Fruit fly (Drosophila melanogaster) whole organism, embryonic: ENCODE measurements around the gene Ubc6.

Experiments
- Adf1 ChIP-seq: fragments of 200-800 bp; sonication (Bioruptor generic); IDR thresholded peaks from 2 replicates; pipeline ENCODE4 v1.3.6; 2022; ENCODE audit warnings: missing biosample characterization, missing genetic modification characterization
- CG12236 ChIP-seq: fragments of 200-800 bp; sonication (Bioruptor generic); optimal IDR thresholded peaks from 2 replicates; lab custom pipeline; 2016; ENCODE audit warnings: missing biosample characterization, missing genetic modification characterization
- CG12299 ChIP-seq: fragments of 200-800 bp; sonication (Bioruptor generic); optimal IDR thresholded peaks from 2 replicates; lab custom pipeline; 2018; ENCODE audit warnings: missing biosample characterization, mild to moderate bottlenecking, missing genetic modification characterization
- CG13775 ChIP-seq: fragments of 200-800 bp; sonication (Bioruptor generic); optimal IDR thresholded peaks from 3 replicates; lab custom pipeline; 2017; ENCODE audit warnings: missing biosample characterization, mild to moderate bottlenecking, missing genetic modification characterization
- CG15073 ChIP-seq: fragments of 200-800 bp; sonication (Bioruptor generic); optimal IDR thresholded peaks from 2 replicates; lab custom pipeline; 2016; ENCODE audit warnings: missing biosample characterization, missing genetic modification characterization
- CG1602 ChIP-seq: fragments of 200-800 bp; sonication (Bioruptor generic); optimal IDR thresholded peaks from 3 replicates; lab custom pipeline; 2016; ENCODE audit warnings: missing biosample characterization, missing genetic modification characterization
- CG1647 ChIP-seq: fragments of 200-800 bp; sonication (Bioruptor generic); optimal IDR thresholded peaks from 3 replicates; lab custom pipeline; 2016; ENCODE audit warnings: missing biosample characterization, missing genetic modification characterization
- CG17385 ChIP-seq: fragments of 200-800 bp; sonication (Bioruptor generic); optimal IDR thresholded peaks from 3 replicates; lab custom pipeline; 2018; ENCODE audit warnings: missing biosample characterization, mild to moderate bottlenecking, missing genetic modification characterization
- CG18011 ChIP-seq: fragments of 200-800 bp; sonication (Bioruptor generic); optimal IDR thresholded peaks from 2 replicates; lab custom pipeline; 2017; ENCODE audit warnings: missing biosample characterization, missing genetic modification characterization, mild to moderate bottlenecking, moderate library complexity, missing genotype
- CG2116 ChIP-seq: fragments of 200-800 bp; sonication (Bioruptor generic); optimal IDR thresholded peaks from 3 replicates; lab custom pipeline; 2018; ENCODE audit warnings: missing biosample characterization, mild to moderate bottlenecking, missing genetic modification characterization
- CG32532 ChIP-seq: fragments of 200-800 bp; sonication (Bioruptor generic); IDR thresholded peaks from 2 replicates; pipeline ENCODE4 v1.3.6; 2022; ENCODE audit warnings: missing biosample characterization, missing genetic modification characterization
- CG3407 ChIP-seq: fragments of 200-800 bp; sonication (Bioruptor generic); optimal IDR thresholded peaks from 2 replicates; lab custom pipeline; 2018; ENCODE audit warnings: missing biosample characterization, mild to moderate bottlenecking, missing genetic modification characterization
- CG4328 ChIP-seq: fragments of 200-800 bp; sonication (Bioruptor generic); optimal IDR thresholded peaks from 3 replicates; lab custom pipeline; 2017; ENCODE audit warnings: missing biosample characterization, missing genetic modification reagents, missing genetic modification characterization
- CG4360 ChIP-seq: fragments of 200-800 bp; sonication (Bioruptor generic); IDR thresholded peaks from 2 replicates; pipeline ENCODE4 v1.3.6; 2022; ENCODE audit warnings: missing biosample characterization, missing genetic modification characterization
- CG5245 ChIP-seq: fragments of 200-800 bp; sonication (Bioruptor generic); optimal IDR thresholded peaks from 3 replicates; lab custom pipeline; 2016; ENCODE audit warnings: missing biosample characterization, missing genetic modification characterization
- CG6791 ChIP-seq: fragments of 200-800 bp; sonication (Bioruptor generic); IDR thresholded peaks from 3 replicates; pipeline ENCODE4 v1.3.6; 2022; ENCODE audit warnings: missing biosample characterization, missing genetic modification characterization; ENCODE audit not compliant: partially characterized antibody
- CG6854 ChIP-seq: fragments of 200-800 bp; sonication (Bioruptor generic); optimal IDR thresholded peaks from 3 replicates; lab custom pipeline; 2017; ENCODE audit warnings: missing biosample characterization, mild to moderate bottlenecking, missing genetic modification characterization
- CG7963 ChIP-seq: fragments of 200-800 bp; sonication (Bioruptor generic); IDR thresholded peaks from 3 replicates; pipeline ENCODE4 v1.3.6; 2022; ENCODE audit warnings: missing biosample characterization, missing genetic modification characterization; ENCODE audit not compliant: partially characterized antibody
- Dek ChIP-seq: fragments of 200-800 bp; sonication (Bioruptor generic); optimal IDR thresholded peaks from 3 replicates; lab custom pipeline; 2019; ENCODE audit warnings: missing biosample characterization, mild to moderate bottlenecking, missing genetic modification characterization, moderate library complexity
- Doc2 ChIP-seq: fragments of 200-800 bp; sonication (Bioruptor generic); IDR thresholded peaks from 2 replicates; pipeline ENCODE4 v1.3.6; 2022; ENCODE audit warnings: missing biosample characterization, missing genetic modification characterization
- Drgx ChIP-seq: fragments of 200-800 bp; sonication (Bioruptor generic); IDR thresholded peaks from 2 replicates; pipeline ENCODE4 v1.3.6; 2022; ENCODE audit warnings: missing biosample characterization, missing genetic modification characterization
- Fer1 ChIP-seq: fragments of 200-800 bp; sonication (Bioruptor generic); optimal IDR thresholded peaks from 2 replicates; lab custom pipeline; 2017; ENCODE audit warnings: missing biosample characterization, mild to moderate bottlenecking, missing genetic modification characterization
- Hand ChIP-seq: fragments of 200-800 bp; sonication (Bioruptor generic); optimal IDR thresholded peaks from 2 replicates; lab custom pipeline; 2017; ENCODE audit warnings: mild to moderate bottlenecking, missing biosample characterization, missing genetic modification reagents, missing genetic modification characterization
- HmgD ChIP-seq: fragments of 200-800 bp; sonication (Bioruptor generic); optimal IDR thresholded peaks from 3 replicates; lab custom pipeline; 2016; ENCODE audit warnings: missing biosample characterization, missing genetic modification characterization
- NFAT ChIP-seq: fragments of 200-800 bp; sonication (Bioruptor generic); IDR thresholded peaks from 2 replicates; pipeline ENCODE4 v1.3.6; 2022; ENCODE audit warnings: missing biosample characterization, missing genetic modification characterization
- Side ChIP-seq: fragments of 200-800 bp; sonication (Bioruptor generic); optimal IDR thresholded peaks from 2 replicates; lab custom pipeline; 2016; ENCODE audit warnings: missing biosample characterization, missing genetic modification characterization
- Sry-β ChIP-seq: fragments of 200-800 bp; sonication (Bioruptor generic); optimal IDR thresholded peaks from 2 replicates; lab custom pipeline; 2018; ENCODE audit warnings: missing biosample characterization, mild to moderate bottlenecking, missing genetic modification characterization, moderate library complexity
- Tbp ChIP-seq: fragments of >200 bp; optimal IDR thresholded peaks from 2 replicates; lab custom pipeline; 2018; ENCODE audit warnings: missing biosample characterization, missing genetic modification characterization
- ac ChIP-seq: fragments of 200-800 bp; sonication (Bioruptor generic); optimal IDR thresholded peaks from 3 replicates; lab custom pipeline; 2017; ENCODE audit warnings: missing biosample characterization, mild to moderate bottlenecking, missing genetic modification characterization
- az2 ChIP-seq: fragments of 200-800 bp; sonication (Bioruptor generic); optimal IDR thresholded peaks from 3 replicates; lab custom pipeline; 2016; ENCODE audit warnings: missing biosample characterization, missing genetic modification characterization
- bbx ChIP-seq: fragments of 200-800 bp; sonication (Bioruptor generic); IDR thresholded peaks from 2 replicates; pipeline ENCODE4 v1.3.6; 2022; ENCODE audit warnings: missing biosample characterization, missing genetic modification characterization; ENCODE audit not compliant: partially characterized antibody
- cas ChIP-seq: fragments of 200-800 bp; sonication (Bioruptor generic); IDR thresholded peaks from 2 replicates; pipeline ENCODE4 v1.3.6; 2022; ENCODE audit warnings: missing biosample characterization, missing genetic modification characterization
- crp ChIP-seq, 2 experiments: fragments of 200-800 bp; sonication (Bioruptor generic); optimal IDR thresholded peaks; 2 replicates in 1 of 2; 3 replicates in 1 of 2; lab custom pipeline; 2017; ENCODE audit warnings: missing biosample characterization in 2 of 2, missing genetic modification characterization in 2 of 2, mild to moderate bottlenecking in 1 of 2, moderate library complexity in 1 of 2
- da ChIP-seq: fragments of 200-800 bp; sonication (Bioruptor generic); optimal IDR thresholded peaks from 2 replicates; lab custom pipeline; 2016; ENCODE audit warnings: missing biosample characterization, missing genetic modification characterization
- dati ChIP-seq: fragments of 200-800 bp; sonication (Bioruptor generic); IDR thresholded peaks from 2 replicates; pipeline ENCODE4 v1.3.6; 2022; ENCODE audit warnings: missing biosample characterization, missing genetic modification characterization
- dimm ChIP-seq: fragments of 200-800 bp; sonication (Bioruptor generic); IDR thresholded peaks from 2 replicates; pipeline ENCODE4 v1.3.6; 2022; ENCODE audit warnings: missing biosample characterization, missing genetic modification characterization
- dpn ChIP-seq, 2 experiments: fragments of 200-800 bp; sonication (Bioruptor generic); optimal IDR thresholded peaks; 3 replicates each; lab custom pipeline; 2016; ENCODE audit warnings: missing biosample characterization in 2 of 2, missing genetic modification characterization in 2 of 2
- gce ChIP-seq: fragments of 200-800 bp; sonication (Bioruptor generic); IDR thresholded peaks from 3 replicates; pipeline ENCODE4 v1.3.6; 2022; ENCODE audit warnings: missing biosample characterization, missing genetic modification characterization
- gcm2 ChIP-seq: fragments of 200-800 bp; sonication (Bioruptor generic); optimal IDR thresholded peaks from 2 replicates; lab custom pipeline; 2016; ENCODE audit warnings: missing biosample characterization, missing genetic modification characterization
- gsb ChIP-seq: fragments of 200-800 bp; sonication (Bioruptor generic); IDR thresholded peaks from 2 replicates; pipeline ENCODE4 v1.3.6; 2022; ENCODE audit warnings: missing biosample characterization, missing genetic modification characterization
- lilli ChIP-seq: fragments of 200-800 bp; sonication (Bioruptor generic); optimal IDR thresholded peaks from 3 replicates; lab custom pipeline; 2016; ENCODE audit warnings: missing biosample characterization, missing genetic modification characterization
- mirr ChIP-seq: fragments of 200-800 bp; sonication (Bioruptor generic); optimal IDR thresholded peaks from 3 replicates; lab custom pipeline; 2018; ENCODE audit warnings: missing biosample characterization, mild to moderate bottlenecking, missing genetic modification characterization
- nau ChIP-seq: fragments of 200-800 bp; sonication (Bioruptor generic); optimal IDR thresholded peaks from 3 replicates; lab custom pipeline; 2017; ENCODE audit warnings: missing biosample characterization, mild to moderate bottlenecking, missing genetic modification characterization, missing genetic modification reagents
- pho ChIP-seq: fragments of 200-800 bp; sonication (Bioruptor generic); optimal IDR thresholded peaks from 2 replicates; lab custom pipeline; 2016; ENCODE audit warnings: missing biosample characterization, missing genetic modification characterization
- stc ChIP-seq: fragments of 200-800 bp; sonication (Bioruptor generic); IDR thresholded peaks from 2 replicates; pipeline ENCODE4 v1.3.6; 2022; ENCODE audit warnings: missing biosample characterization, missing genetic modification characterization
- stwl ChIP-seq: fragments of 200-800 bp; sonication (Bioruptor generic); optimal IDR thresholded peaks from 3 replicates; lab custom pipeline; 2018; ENCODE audit warnings: missing biosample characterization, mild to moderate bottlenecking, missing genetic modification characterization, moderate library complexity
- tgo ChIP-seq: fragments of 200-800 bp; sonication (Bioruptor generic); IDR thresholded peaks from 3 replicates; pipeline ENCODE4 v1.3.6; 2022; ENCODE audit warnings: missing biosample characterization, missing genetic modification characterization
- ttk ChIP-seq: fragments of 200-800 bp; sonication (Bioruptor generic); IDR thresholded peaks from 2 replicates; pipeline ENCODE4 v2.1.2; 2022; ENCODE audit warnings: missing biosample characterization, missing genetic modification characterization
- twi ChIP-seq: fragments of 200-800 bp; optimal IDR thresholded peaks from 2 replicates; lab custom pipeline; 2019; ENCODE audit warnings: missing biosample characterization, mild to moderate bottlenecking, missing genetic modification characterization, moderate library complexity
- zen ChIP-seq: fragments of 200-800 bp; sonication (Bioruptor generic); optimal IDR thresholded peaks from 3 replicates; lab custom pipeline; 2018; ENCODE audit warnings: missing biosample characterization, mild to moderate bottlenecking, missing genetic modification characterization, moderate library complexity
- zfh1 ChIP-seq: fragments of 200-800 bp; sonication (Bioruptor generic); IDR thresholded peaks from 3 replicates; pipeline ENCODE4 v1.3.6; 2022; ENCODE audit warnings: missing biosample characterization, missing genetic modification characterization

Gene Ubc6

dm6 chr3R:4992227-4992737, 39.8 kb upstream of the Ubc6 start:
- TF ChIP-seq gsb (GFP tag; lab: Robert Waterston, UW) (no peak), bbx (GFP tag; lab: Robert Waterston, UW) (no peak), CG1602 (GFP tag; lab: Kevin White, UChicago) (no peak), nau (GFP tag; lab: Kevin White, UChicago) (peak; percentile 53), CG6791 (no peak), CG12299 (tag; lab: Kevin White, UChicago) (peak; percentile 25), zfh1 (GFP tag; lab: Robert Waterston, UW) (peak; percentile 60; the same call in 1 of the 3 replicates), Hand (GFP tag; lab: Kevin White, UChicago) (no peak), gce (peak; percentile 58; the same call in 1 of the 3 replicates), HmgD (GFP tag; lab: Kevin White, UChicago) (no peak), ac (GFP tag; lab: Kevin White, UChicago) (peak; percentile 59), tgo (GFP tag; lab: Robert Waterston, UW) (no peak), zen (tag; lab: Kevin White, UChicago) (peak; percentile 11), Fer1 (GFP tag; lab: Kevin White, UChicago) (peak; percentile 33), Tbp (GFP tag; lab: Kevin White, UChicago) (no peak), CG7963 (GFP tag; lab: Robert Waterston, UW) (no peak), CG4328 (GFP tag; lab: Kevin White, UChicago) (peak; percentile 48), Doc2 (GFP tag; lab: Robert Waterston, UW) (no peak), stc (GFP tag; lab: Robert Waterston, UW) (peak; percentile 47; the same call in 1 of the 2 replicates), crp (GFP tag; optimal IDR thresholded peaks at IDR 0.05; lab: Kevin White, UChicago) (no peak), stwl (tag; lab: Kevin White, UChicago) (no peak), cas (GFP tag; lab: Robert Waterston, UW) (no peak), ttk (peak; percentile 59; the same call in 1 of the 2 replicates), CG5245 (GFP tag; lab: Kevin White, UChicago) (no peak), Sry-β (no peak), CG17385 (GFP tag; lab: Kevin White, UChicago) (peak; percentile 39), az2 (no peak), NFAT (GFP tag; lab: Robert Waterston, UW) (no peak), lilli (GFP tag; lab: Kevin White, UChicago) (no peak), gcm2 (no peak), da (no peak), CG32532 (GFP tag; lab: Robert Waterston, UW) (0 out of 2 replicates have a peak, but pooled peaks have one; percentile 26), CG15073 (GFP tag; lab: Kevin White, UChicago) (no peak), CG4360 (GFP tag; lab: Robert Waterston, UW) (no peak), Side (GFP tag; lab: Kevin White, UChicago) (peak; percentile 42), CG12236 (GFP tag; lab: Kevin White, UChicago) (peak; percentile 59), twi (tag; lab: Kevin White, UChicago) (peak; percentile 91), dpn (GFP tag; optimal IDR thresholded peaks at IDR 0.05; lab: Kevin White, UChicago) (peak in 1 of 2 experiments; percentile 15), CG13775 (peak; percentile 33), CG18011 (no peak), Adf1 (no peak), CG2116 (GFP tag; lab: Kevin White, UChicago) (peak; percentile 44), mirr (GFP tag; lab: Kevin White, UChicago) (peak; percentile 76), CG1647 (GFP tag; lab: Kevin White, UChicago) (no peak), Drgx (no peak), dati (GFP tag; lab: Robert Waterston, UW) (no peak), CG6854 (no peak), dimm (no peak), Dek (tag; lab: Kevin White, UChicago) (no peak), pho (GFP tag; lab: Kevin White, UChicago) (no peak), CG3407 (GFP tag; lab: Kevin White, UChicago) (peak; percentile 66)
